Worm (Caenorhabditis elegans) whole organism, mixed stage, embryonic: Measurements from ENCODE around the gene E02H9.7.
A peak's percentile ranks its signal among the peaks of the same experiment; 100 is the strongest.

Experiments used
- M03D4.4 ChIP-seq: sonication (generic microtip); optimal IDR thresholded peaks from 2 replicates; lab custom pipeline; 2017; ENCODE audit warnings: mild to moderate bottlenecking, missing genetic modification characterization, missing compliant biosample characterization
- bed-3 ChIP-seq: fragments of 200-800 bp; sonication (Bioruptor generic); optimal IDR thresholded peaks from 3 replicates; lab custom pipeline; 2018; ENCODE audit warnings: mild to moderate bottlenecking, missing genetic modification characterization, moderate library complexity, missing compliant biosample characterization
- blmp-1 ChIP-seq: fragments of 150-350 bp; optimal IDR thresholded peaks from 2 replicates; lab custom pipeline; 2014; ENCODE audit warnings: missing biosample characterization, missing genetic modification characterization
- ceh-43 ChIP-seq: fragments of 200-800 bp; sonication (Bioruptor generic); optimal IDR thresholded peaks from 2 replicates; lab custom pipeline; 2018; ENCODE audit warnings: mild to moderate bottlenecking, missing genetic modification characterization, moderate library complexity, missing compliant biosample characterization
- ces-1 ChIP-seq: fragments of 150-350 bp; optimal IDR thresholded peaks from 2 replicates; lab custom pipeline; 2014; ENCODE audit warnings: missing biosample characterization, missing genetic modification reagents, missing genetic modification characterization
- cnd-1 ChIP-seq: fragments of 200-800 bp; sonication (Bioruptor generic); optimal IDR thresholded peaks from 2 replicates; lab custom pipeline; 2018; ENCODE audit warnings: mild to moderate bottlenecking, missing genetic modification characterization, missing compliant biosample characterization
- elt-3 ChIP-seq: fragments of 150-350 bp; optimal IDR thresholded peaks from 2 replicates; lab custom pipeline; 2014; ENCODE audit warnings: missing biosample characterization, missing genetic modification characterization
- flh-1 ChIP-seq: fragments of 200-800 bp; sonication (Bioruptor generic); optimal IDR thresholded peaks from 2 replicates; lab custom pipeline; 2018; ENCODE audit warnings: mild to moderate bottlenecking, missing genetic modification characterization, moderate library complexity, missing compliant biosample characterization
- ham-2 ChIP-seq: fragments of 200-800 bp; sonication (Bioruptor generic); optimal IDR thresholded peaks from 2 replicates; lab custom pipeline; 2018; ENCODE audit warnings: mild to moderate bottlenecking, missing genetic modification characterization, missing compliant biosample characterization
- hlh-1 ChIP-seq: fragments of 150-350 bp; optimal IDR thresholded peaks from 2 replicates; lab custom pipeline; 2014; ENCODE audit warnings: missing biosample characterization, missing genetic modification reagents, missing genetic modification characterization
- lin-13 ChIP-seq: fragments of 150-350 bp; optimal IDR thresholded peaks from 2 replicates; lab custom pipeline; 2014; ENCODE audit warnings: missing biosample characterization, missing genetic modification characterization
- lsy-2 ChIP-seq: fragments of 150-350 bp; optimal IDR thresholded peaks from 2 replicates; lab custom pipeline; 2014; ENCODE audit warnings: missing biosample characterization, missing genetic modification characterization
- mab-5 ChIP-seq: fragments of 150-350 bp; optimal IDR thresholded peaks from 2 replicates; lab custom pipeline; 2014; ENCODE audit warnings: missing biosample characterization, missing genetic modification characterization
- mep-1 ChIP-seq: fragments of 150-350 bp; optimal IDR thresholded peaks from 2 replicates; lab custom pipeline; 2017; ENCODE audit warnings: missing biosample characterization, missing genetic modification reagents, missing genetic modification characterization, inconsistent platforms
- mls-2 ChIP-seq: sonication (generic microtip); optimal IDR thresholded peaks from 2 replicates; lab custom pipeline; 2016; ENCODE audit warnings: mild to moderate bottlenecking, missing genetic modification characterization, moderate library complexity, missing compliant biosample characterization
- nhr-12 ChIP-seq: fragments of 150-350 bp; optimal IDR thresholded peaks from 2 replicates; lab custom pipeline; 2014; ENCODE audit warnings: missing biosample characterization, missing genetic modification characterization
- nhr-2 ChIP-seq: fragments of 150-350 bp; optimal IDR thresholded peaks from 2 replicates; lab custom pipeline; 2014; ENCODE audit warnings: missing biosample characterization, missing genetic modification characterization
- nhr-237 ChIP-seq: fragments of 150-350 bp; optimal IDR thresholded peaks from 2 replicates; lab custom pipeline; 2014; ENCODE audit warnings: missing biosample characterization, missing genetic modification characterization
- nhr-28 ChIP-seq: fragments of 150-350 bp; optimal IDR thresholded peaks from 2 replicates; lab custom pipeline; 2014; ENCODE audit warnings: missing biosample characterization, missing genetic modification characterization
- pha-4 ChIP-seq: fragments of 150-350 bp; optimal IDR thresholded peaks from 2 replicates; lab custom pipeline; 2018; ENCODE audit warnings: missing biosample characterization, missing genetic modification reagents, missing genetic modification characterization
- sem-2 ChIP-seq: fragments of 200-800 bp; sonication (Bioruptor generic); optimal IDR thresholded peaks from 2 replicates; lab custom pipeline; 2018; ENCODE audit warnings: mild to moderate bottlenecking, missing genetic modification characterization, missing compliant biosample characterization
- snpc-4 ChIP-seq: fragments of 150-350 bp; optimal IDR thresholded peaks from 2 replicates; lab custom pipeline; 2014; ENCODE audit warnings: missing biosample characterization, missing genetic modification characterization
- sptf-1 ChIP-seq: sonication (generic microtip); optimal IDR thresholded peaks from 2 replicates; lab custom pipeline; 2017; ENCODE audit warnings: mild to moderate bottlenecking, missing genetic modification characterization, moderate library complexity, missing compliant biosample characterization
- tbx-8 ChIP-seq: fragments of 200-800 bp; sonication (Bioruptor generic); optimal IDR thresholded peaks from 2 replicates; lab custom pipeline; 2018; ENCODE audit warnings: mild to moderate bottlenecking, missing genetic modification characterization, moderate library complexity, missing compliant biosample characterization
- unc-120 ChIP-seq: sonication (generic microtip); optimal IDR thresholded peaks from 2 replicates; lab custom pipeline; 2017; ENCODE audit warnings: missing genetic modification characterization, missing compliant biosample characterization; ENCODE audit not compliant: poor library complexity, severe bottlenecking
- unc-39 ChIP-seq: fragments of 150-350 bp; optimal IDR thresholded peaks from 2 replicates; lab custom pipeline; 2014; ENCODE audit warnings: missing biosample characterization, missing genetic modification characterization
- unc-62 ChIP-seq: fragments of 150-350 bp; optimal IDR thresholded peaks from 2 replicates; lab custom pipeline; 2014; ENCODE audit warnings: missing biosample characterization, missing genetic modification reagents, missing genetic modification characterization
- zip-8 ChIP-seq: fragments of 150-350 bp; optimal IDR thresholded peaks from 2 replicates; lab custom pipeline; 2014; ENCODE audit warnings: missing biosample characterization, missing genetic modification characterization
- ztf-11 ChIP-seq: fragments of 150-350 bp; optimal IDR thresholded peaks from 2 replicates; lab custom pipeline; 2014; ENCODE audit warnings: missing biosample characterization, missing genetic modification characterization

Gene E02H9.7

ce11 chrIII:2423638-2424037 is 21.8 kb downstream of the E02H9.7 start:
- TF ChIP-seq mep-1 (tag; lab: Kevin White, UChicago) (no peak), nhr-28 (tag; lab: Kevin White, UChicago) (no peak), nhr-12 (tag; lab: Kevin White, UChicago) (no peak), lsy-2 (tag; lab: Kevin White, UChicago) (no peak), nhr-237 (tag; lab: Kevin White, UChicago) (no peak), sem-2 (no peak), unc-62 (GFP tag; lab: Kevin White, UChicago) (no peak), mls-2 (no peak), unc-39 (tag; lab: Kevin White, UChicago) (no peak), unc-120 (tag; lab: Kevin White, UChicago) (no peak)
- TF ChIP-seq, all 35 proteins: peak for 0

ce11 chrIII:2421226-2421625 is 24.2 kb downstream of the E02H9.7 start:
- TF ChIP-seq zip-8 (tag; lab: Kevin White, UChicago) (no peak), ztf-11 (tag; lab: Kevin White, UChicago) (no peak), nhr-237 (tag; lab: Kevin White, UChicago) (no peak), sem-2 (no peak), nhr-2 (tag; lab: Kevin White, UChicago) (no peak), lsy-2 (tag; lab: Kevin White, UChicago) (no peak), nhr-28 (tag; lab: Kevin White, UChicago) (no peak), unc-39 (tag; lab: Kevin White, UChicago) (no peak), cnd-1 (no peak), blmp-1 (tag; lab: Kevin White, UChicago) (no peak), pha-4 (tag; lab: Kevin White, UChicago) (no peak), hlh-1 (tag; lab: Kevin White, UChicago) (no peak), tbx-8 (GFP tag; lab: Kevin White, UChicago) (no peak), ham-2 (GFP tag; lab: Kevin White, UChicago) (no peak), elt-3 (tag; lab: Kevin White, UChicago) (no peak), flh-1 (GFP tag; lab: Kevin White, UChicago) (no peak), M03D4.4 (no peak), snpc-4 (tag; lab: Kevin White, UChicago) (no peak), nhr-12 (tag; lab: Kevin White, UChicago) (no peak)

DNA sequence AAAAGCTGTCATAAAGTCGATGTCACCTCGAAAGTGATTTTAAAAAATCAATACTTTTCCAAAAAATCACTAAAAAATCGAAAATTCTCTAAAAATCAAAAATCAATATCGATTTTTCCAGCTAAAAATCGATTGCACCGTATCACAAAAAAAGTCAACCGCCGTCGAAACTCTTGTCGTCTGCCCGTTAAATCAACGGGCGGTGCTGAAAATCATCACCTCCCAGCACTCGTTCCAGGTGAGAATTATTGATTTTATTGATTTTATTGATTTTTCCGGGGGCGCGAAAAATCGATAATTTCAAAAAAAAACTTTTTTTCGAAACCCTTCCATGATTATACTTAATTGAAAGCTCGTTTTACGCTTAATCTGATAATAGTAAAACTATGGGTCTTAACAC is 26.0 kb downstream of the E02H9.7 start:
- no peak for TF ChIP-seq mab-5 (tag; lab: Kevin White, UChicago)
- no peak for TF ChIP-seq zip-8 (tag; lab: Kevin White, UChicago)
- TF ChIP-seq tbx-8 (GFP tag; lab: Kevin White, UChicago), result no peak
- TF ChIP-seq mls-2, result no peak
- TF ChIP-seq cnd-1, result no peak
- TF ChIP-seq hlh-1 (tag; lab: Kevin White, UChicago), result no peak
- TF ChIP-seq bed-3 (GFP tag; lab: Kevin White, UChicago), result no peak
- TF ChIP-seq unc-62 (GFP tag; lab: Kevin White, UChicago), result no peak
- TF ChIP-seq nhr-2 (tag; lab: Kevin White, UChicago), result no peak
- no peak for TF ChIP-seq snpc-4 (tag; lab: Kevin White, UChicago)

ce11 chrIII:2418981-2419380 is 26.5 kb downstream of the E02H9.7 start:
- TF ChIP-seq ceh-43 (GFP tag; lab: Kevin White, UChicago), result no peak

DNA sequence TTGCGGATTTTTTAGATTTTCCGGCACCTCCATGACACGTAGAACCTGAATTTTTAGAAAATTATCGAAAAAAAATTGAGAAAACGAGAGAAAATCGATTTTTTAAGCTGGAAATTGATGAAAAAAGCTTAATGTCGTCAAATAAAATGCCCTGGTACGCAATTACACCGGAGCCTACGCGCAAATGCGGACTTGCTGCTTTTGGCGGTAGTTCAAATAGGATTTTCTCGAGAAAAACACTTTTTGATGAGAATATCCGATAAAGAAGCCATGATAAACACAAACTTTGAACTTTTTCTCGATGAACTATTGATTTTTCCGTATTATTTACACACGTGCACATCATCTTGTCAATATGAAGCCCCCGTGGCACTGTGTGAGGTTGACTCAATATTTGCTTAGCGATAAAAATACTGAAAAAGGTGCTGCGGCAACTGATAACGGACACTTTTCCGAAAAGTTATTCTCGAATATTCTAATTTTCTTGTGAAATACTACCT is 27.3 kb downstream of the E02H9.7 start, which contains the start of the genes W04B5.5 and W04B5.3:
TSS of gene W04B5.5 (minus strand) at position 51 of the 500 bp plus-strand sequence.
TSS of gene W04B5.3 (plus strand) at position 356 of the 500 bp plus-strand sequence.
- peak; percentile 23 for TF ChIP-seq nhr-237 (tag; lab: Kevin White, UChicago)
- peak; percentile 50 for TF ChIP-seq unc-120 (tag; lab: Kevin White, UChicago)
- TF ChIP-seq M03D4.4, result no peak
- no peak for TF ChIP-seq pha-4 (tag; lab: Kevin White, UChicago)
- TF ChIP-seq mab-5 (tag; lab: Kevin White, UChicago), result no peak
- no peak for TF ChIP-seq tbx-8 (GFP tag; lab: Kevin White, UChicago)
- no peak for TF ChIP-seq cnd-1
- peak; percentile 66 for TF ChIP-seq mep-1 (tag; lab: Kevin White, UChicago)
- TF ChIP-seq blmp-1 (tag; lab: Kevin White, UChicago), result no peak
- TF ChIP-seq lsy-2 (tag; lab: Kevin White, UChicago), result peak; percentile 59
- TF ChIP-seq hlh-1 (tag; lab: Kevin White, UChicago), result peak; percentile 22
- TF ChIP-seq lin-13, result peak; percentile 52
- TF ChIP-seq ces-1 (GFP tag; lab: Kevin White, UChicago), result peak; percentile 48
- TF ChIP-seq sem-2, result no peak
- TF ChIP-seq sptf-1 (tag; lab: Kevin White, UChicago), result peak; percentile 13
